Worm (Caenorhabditis elegans): Measurements from ENCODE around the gene lir-2.

DNA sequence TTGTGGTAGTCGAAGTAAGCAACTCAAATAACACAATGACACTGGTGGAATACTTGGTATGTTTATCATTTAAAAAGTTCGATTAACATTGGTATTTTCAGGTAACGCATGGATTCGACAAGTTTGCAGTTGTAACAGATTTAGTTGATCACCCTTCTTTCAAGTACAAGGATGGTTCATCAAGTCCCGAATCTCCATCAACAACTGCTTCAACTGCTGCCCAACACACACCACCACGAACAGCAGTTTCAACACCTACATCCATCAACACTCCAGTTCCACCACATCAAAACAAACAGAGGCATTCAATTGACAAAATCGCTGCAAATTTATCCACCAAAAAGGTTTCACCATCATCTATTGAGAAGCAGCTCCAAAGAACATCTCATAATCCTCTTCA is 15.4 kb downstream of the lir-2 start:
- TF ChIP-seq ztf-1 (GFP tag; conservative IDR thresholded peaks at IDR 0.05) (no peak), ama-1 (optimal IDR thresholded peaks at IDR 0.05) (no peak), nhr-23 (tag; optimal IDR thresholded peaks at IDR 0.05) (no peak)
